Worm (Caenorhabditis elegans): ENCODE data around the gene Y39B6A.29.

Y39B6A.29 gene

DNA sequence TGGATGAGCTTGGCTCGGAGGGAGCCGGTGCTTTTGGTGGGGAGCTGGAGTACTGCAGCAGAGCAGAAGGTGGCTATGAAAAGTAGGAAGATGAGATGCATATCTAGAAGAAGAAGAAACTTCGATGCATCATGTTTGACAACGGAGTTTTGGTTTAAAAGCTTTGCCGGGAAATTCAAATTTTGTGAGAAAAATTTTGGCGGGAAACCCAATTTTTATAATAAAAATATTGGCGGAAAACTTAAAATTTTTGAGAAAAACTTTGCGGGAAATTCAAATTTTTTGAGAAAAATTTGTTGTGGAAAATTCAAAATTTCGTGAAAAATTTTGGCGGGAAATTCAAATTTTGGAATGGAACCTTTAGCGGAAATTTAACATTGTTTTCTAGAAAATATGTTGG, 20.2 kb upstream of the Y39B6A.29 start, which contains the start of gene asp-15:
TSS of gene asp-15 (minus strand) at position 101 of the 400 bp plus-strand sequence.
- TF ChIP-seq ceh-16 (tag; optimal IDR thresholded peaks at IDR 0.05) = no peak
- TF ChIP-seq nhr-237 (tag; optimal IDR thresholded peaks at IDR 0.05) = no peak
- TF ChIP-seq skn-1 (tag; optimal IDR thresholded peaks at IDR 0.05) = no peak
- TF ChIP-seq sma-3 (GFP tag; optimal IDR thresholded peaks at IDR 0.05) = no peak
- no peak for TF ChIP-seq lin-13 (GFP tag; optimal IDR thresholded peaks at IDR 0.05)
- no peak for TF ChIP-seq snpc-4 (tag; optimal IDR thresholded peaks at IDR 0.05)
- no peak for TF ChIP-seq ztf-11 (tag; optimal IDR thresholded peaks at IDR 0.05)
- TF ChIP-seq C34F6.9 (tag; optimal IDR thresholded peaks at IDR 0.05) = no peak
- TF ChIP-seq crh-2 (tag; optimal IDR thresholded peaks at IDR 0.05) = no peak
- no peak for TF ChIP-seq ceh-82 (tag; optimal IDR thresholded peaks at IDR 0.05)
- no peak for TF ChIP-seq ama-1 (optimal IDR thresholded peaks at IDR 0.05)
- TF ChIP-seq sem-4 (tag; optimal IDR thresholded peaks at IDR 0.05) = no peak
- no peak for TF ChIP-seq lin-39 (tag; optimal IDR thresholded peaks at IDR 0.05)
- TF ChIP-seq alr-1 (tag; optimal IDR thresholded peaks at IDR 0.05) = no peak

DNA sequence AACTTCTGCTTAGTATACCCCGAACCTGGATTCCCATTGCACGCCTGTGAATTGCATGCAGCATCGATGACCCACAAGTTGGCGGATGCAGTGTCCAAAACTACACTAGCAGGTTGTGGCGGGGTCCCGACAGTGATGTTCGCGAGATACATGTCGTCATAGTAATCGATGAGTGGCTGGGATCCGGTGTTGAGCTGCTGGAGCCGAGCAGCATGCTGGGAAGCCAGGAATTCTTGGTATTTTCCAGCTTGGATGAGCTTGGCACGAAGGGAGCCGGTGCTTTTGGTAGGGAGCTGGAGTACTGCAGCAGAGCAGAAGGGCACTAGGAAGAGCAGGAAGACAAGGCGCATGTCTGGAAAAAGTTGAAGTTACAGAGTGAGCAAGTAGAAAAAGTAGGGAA, 17.7 kb upstream of the Y39B6A.29 start, which contains the start of gene asp-16:
TSS of gene asp-16 (minus strand) at position 350 of the 400 bp plus-strand sequence.
- TF ChIP-seq nhr-11 (tag; optimal IDR thresholded peaks at IDR 0.05) (no peak), nhr-12 (tag; optimal IDR thresholded peaks at IDR 0.05) (no peak), sma-9 (GFP tag; optimal IDR thresholded peaks at IDR 0.05) (no peak), sma-9 (tag; optimal IDR thresholded peaks at IDR 0.05) (no peak), lsy-2 (tag; optimal IDR thresholded peaks at IDR 0.05) (no peak), lin-11 (tag; optimal IDR thresholded peaks at IDR 0.05) (no peak), nhr-77 (tag; optimal IDR thresholded peaks at IDR 0.05) (no peak), blmp-1 (tag; optimal IDR thresholded peaks at IDR 0.05; ENCODE audit: insufficient read depth) (no peak), unc-62 (GFP tag; optimal IDR thresholded peaks at IDR 0.05) (no peak), nhr-129 (tag; optimal IDR thresholded peaks at IDR 0.05) (no peak)

DNA sequence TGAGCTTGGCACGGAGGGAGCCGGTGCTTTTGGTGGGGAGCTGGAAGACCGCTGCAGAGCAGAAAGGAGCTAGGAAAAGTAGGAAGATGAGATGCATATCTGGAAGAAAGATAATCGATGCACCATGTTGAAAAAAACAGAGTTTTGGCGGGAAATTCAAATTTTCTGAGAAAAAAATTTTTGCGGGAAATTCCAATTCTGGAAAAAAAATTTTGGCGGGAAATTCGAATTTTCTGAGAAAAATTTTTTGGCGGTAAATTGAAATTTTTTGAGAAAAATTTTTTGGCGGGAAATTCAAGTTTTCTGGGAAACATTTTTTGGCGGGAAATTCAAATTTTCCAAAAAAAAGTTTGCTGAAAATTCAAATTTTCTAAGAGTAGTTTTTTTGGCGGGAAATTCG, 12.6 kb upstream of the Y39B6A.29 start, which contains the start of gene asp-17:
TSS of gene asp-17 (minus strand) at position 101 of the 400 bp plus-strand sequence.
- no peak for TF ChIP-seq ztf-11 (tag; optimal IDR thresholded peaks at IDR 0.05)
- TF ChIP-seq elt-3 (tag; optimal IDR thresholded peaks at IDR 0.05) = no peak
- no peak for TF ChIP-seq lin-39 (tag; optimal IDR thresholded peaks at IDR 0.05)
- no peak for TF ChIP-seq C34F6.9 (tag; optimal IDR thresholded peaks at IDR 0.05)
- no peak for TF ChIP-seq nhr-237 (tag; optimal IDR thresholded peaks at IDR 0.05)
- TF ChIP-seq ceh-82 (tag; optimal IDR thresholded peaks at IDR 0.05) = no peak
- no peak for TF ChIP-seq nhr-129 (tag; optimal IDR thresholded peaks at IDR 0.05)
- no peak for TF ChIP-seq nhr-23 (tag; optimal IDR thresholded peaks at IDR 0.05)
- TF ChIP-seq unc-39 (tag; optimal IDR thresholded peaks at IDR 0.05) = no peak

DNA sequence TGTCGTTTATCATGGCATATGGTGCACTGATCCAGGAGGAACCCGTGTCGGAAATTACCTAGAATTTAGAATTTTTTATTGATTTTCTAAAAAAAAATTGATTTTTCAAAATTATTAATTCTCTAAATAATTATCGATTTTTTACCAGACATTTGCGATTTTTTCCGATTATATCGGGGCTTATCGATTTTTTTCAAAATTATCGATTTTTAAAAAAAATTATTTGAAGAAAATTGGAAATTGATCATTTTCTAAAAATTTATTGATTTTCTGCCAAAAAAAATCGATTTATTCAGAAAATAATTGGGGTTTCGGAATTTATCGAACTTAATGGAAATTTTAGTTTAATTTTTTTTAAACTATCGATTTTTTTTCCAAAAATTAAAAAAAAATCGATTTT, 11.5 kb upstream of the Y39B6A.29 start:
- TF ChIP-seq zag-1 (tag; optimal IDR thresholded peaks at IDR 0.05) (no peak), fos-1 (tag; optimal IDR thresholded peaks at IDR 0.05) (no peak), sma-9 (GFP tag; optimal IDR thresholded peaks at IDR 0.05) (no peak), sma-9 (tag; optimal IDR thresholded peaks at IDR 0.05) (no peak), nhr-12 (tag; optimal IDR thresholded peaks at IDR 0.05) (no peak), nhr-23 (tag; optimal IDR thresholded peaks at IDR 0.05) (no peak), blmp-1 (tag; optimal IDR thresholded peaks at IDR 0.05; ENCODE audit: insufficient read depth) (no peak), nhr-11 (tag; optimal IDR thresholded peaks at IDR 0.05) (no peak), lin-39 (tag; optimal IDR thresholded peaks at IDR 0.05) (no peak), lsy-2 (tag; optimal IDR thresholded peaks at IDR 0.05) (no peak)

DNA sequence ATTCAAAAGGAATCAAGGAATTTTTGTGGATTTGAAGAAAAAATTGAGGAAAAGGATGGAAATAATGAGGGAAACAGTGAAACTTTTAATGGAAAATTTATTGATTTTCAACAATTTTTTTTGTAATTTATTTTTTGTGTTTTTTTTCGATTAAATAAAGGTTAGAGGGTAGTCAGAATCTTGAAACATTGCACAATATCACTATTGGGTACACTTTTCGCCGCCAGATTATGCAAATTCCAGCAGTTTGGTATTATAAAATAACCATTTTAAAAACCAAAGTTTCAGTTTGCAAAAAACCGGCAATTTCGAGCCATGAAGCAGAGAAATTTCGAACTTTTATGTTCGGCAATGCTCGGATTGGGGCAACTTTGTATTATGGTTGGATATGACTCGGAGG, 6.9 kb upstream of the Y39B6A.29 start, which contains the start of gene Y39B6A.27:
TSS of gene Y39B6A.27 (plus strand) at position 301 of the 400 bp plus-strand sequence.
- TF ChIP-seq nhr-10 (tag; optimal IDR thresholded peaks at IDR 0.05) (no peak), ztf-11 (tag; optimal IDR thresholded peaks at IDR 0.05) (no peak), ceh-82 (tag; optimal IDR thresholded peaks at IDR 0.05) (no peak), egl-27 (tag; optimal IDR thresholded peaks at IDR 0.05) (no peak), mbf-1 (tag; optimal IDR thresholded peaks at IDR 0.05) (no peak), ZK546.5 (tag; optimal IDR thresholded peaks at IDR 0.05) (no peak), gmeb-1 (tag; optimal IDR thresholded peaks at IDR 0.05) (no peak), nhr-6 (tag; optimal IDR thresholded peaks at IDR 0.05) (no peak), peb-1 (tag; optimal IDR thresholded peaks at IDR 0.05) (no peak), dmd-4 (tag; optimal IDR thresholded peaks at IDR 0.05) (no peak), zag-1 (tag; optimal IDR thresholded peaks at IDR 0.05) (no peak), C34F6.9 (tag; optimal IDR thresholded peaks at IDR 0.05) (no peak), nhr-23 (tag; optimal IDR thresholded peaks at IDR 0.05) (no peak), aly-2 (tag; optimal IDR thresholded peaks at IDR 0.05) (no peak), nhr-77 (tag; optimal IDR thresholded peaks at IDR 0.05) (no peak), lin-39 (tag; optimal IDR thresholded peaks at IDR 0.05) (no peak), nhr-12 (tag; optimal IDR thresholded peaks at IDR 0.05) (no peak), nhr-11 (tag; optimal IDR thresholded peaks at IDR 0.05) (no peak)

Data from whole organism, L2 larva.